Worm (Caenorhabditis elegans): ENCODE results near the gene edg-1.

ce11 chrIV:11298154-11299086 is 22.2 kb upstream of the edg-1 start, which contains the start of the genes B0035.15 and dnj-1:
- TF ChIP-seq tbx-11 (GFP tag; IDR thresholded peaks at IDR 0.05) (no peak), tbx-37 (GFP tag; conservative IDR thresholded peaks at IDR 0.05) (no peak), F13C5.2 (tag; optimal IDR thresholded peaks at IDR 0.05) (no peak), ama-1 (optimal IDR thresholded peaks at IDR 0.05) (no peak), B0310.2 (tag; optimal IDR thresholded peaks at IDR 0.05) (no peak), hmg-4 (GFP tag; optimal IDR thresholded peaks at IDR 0.05) (no peak), tra-4 (tag; optimal IDR thresholded peaks at IDR 0.05) (no peak), flt-1 (GFP tag; IDR thresholded peaks at IDR 0.05) (no peak), scrt-1 (GFP tag; IDR thresholded peaks at IDR 0.05) (no peak), ets-7 (tag; optimal IDR thresholded peaks at IDR 0.05) (no peak), hmbx-1 (tag; optimal IDR thresholded peaks at IDR 0.05) (no peak), ceh-36 (tag; optimal IDR thresholded peaks at IDR 0.05) (no peak)
